Worm (Caenorhabditis elegans) whole organism, L4 larva: ENCODE data around the gene R160.13.

Source experiments
- ZK546.5 ChIP-seq, 2 experiments: sonication (generic microtip); optimal IDR thresholded peaks; 2 replicates each; lab custom pipeline; 2017; ENCODE audit warnings: missing biosample characterization in 2 of 2, missing genetic modification characterization in 2 of 2
- ces-1 ChIP-seq: fragments of 150-350 bp; sonication (generic microtip); optimal IDR thresholded peaks from 4 replicates; lab custom pipeline; 2014; ENCODE audit warnings: missing biosample characterization, missing genetic modification reagents, missing genetic modification characterization
- ctbp-1 ChIP-seq: fragments of 200-800 bp; sonication (Bioruptor generic); IDR thresholded peaks from 2 replicates; pipeline ENCODE4 v1.3.6; 2022; ENCODE audit warnings: missing genetic modification reagents, missing genetic modification characterization, missing compliant biosample characterization
- dpl-1 ChIP-seq: fragments of 150-350 bp; optimal IDR thresholded peaks from 2 replicates; lab custom pipeline; 2014; ENCODE audit warnings: missing biosample characterization, missing genetic modification reagents, missing genetic modification characterization
- fos-1 ChIP-seq: fragments of 150-350 bp; optimal IDR thresholded peaks from 2 replicates; lab custom pipeline; 2014; ENCODE audit warnings: missing biosample characterization, missing genetic modification characterization
- lin-29 ChIP-seq: fragments of 200-800 bp; sonication (Bioruptor generic); IDR thresholded peaks from 2 replicates; pipeline ENCODE4 v1.3.6; 2022; ENCODE audit warnings: missing genetic modification reagents, missing genetic modification characterization, missing compliant biosample characterization
- mdl-1 ChIP-seq, 2 experiments: fragments of 150-350 bp in 1 of 2; sonication (generic microtip) in 1 of 2; optimal IDR thresholded peaks; 2 replicates each; lab custom pipeline; 2014 to 2017; ENCODE audit warnings: missing biosample characterization in 2 of 2, missing genetic modification characterization in 2 of 2
- pqm-1 ChIP-seq: sonication (generic microtip); optimal IDR thresholded peaks from 2 replicates; lab custom pipeline; 2017; ENCODE audit warnings: missing biosample characterization, missing genetic modification characterization
- unc-130 ChIP-seq: sonication (generic microtip); optimal IDR thresholded peaks from 2 replicates; lab custom pipeline; 2016; ENCODE audit warnings: missing genetic modification reagents, missing genetic modification characterization, missing compliant biosample characterization
- unc-39 ChIP-seq: sonication (generic microtip); optimal IDR thresholded peaks from 2 replicates; lab custom pipeline; 2017; ENCODE audit warnings: missing biosample characterization, missing genetic modification characterization
- unc-62 ChIP-seq, 3 experiments: fragments of 150-350 bp in 1 of 3; sonication (generic microtip); optimal IDR thresholded peaks in 2 of 3; peaks in 1 of 3; 1 replicate in 1 of 3; 2 replicates in 2 of 3; lab custom pipeline; 2014 to 2017; ENCODE audit warnings: missing biosample characterization in 3 of 3, missing genetic modification characterization in 3 of 3, missing genetic modification reagents in 3 of 3, missing genotype in 1 of 3

- TF ChIP-seq unc-39 (tag; lab: Kevin White, UChicago) (no peak), ctbp-1 (GFP tag; lab: Robert Waterston, UW) (no peak), lin-29 (GFP tag; lab: Robert Waterston, UW) (no peak), fos-1 (tag; lab: Kevin White, UChicago) (no peak), unc-62 (GFP tag; optimal IDR thresholded peaks at IDR 0.05 in 1 of 2; lab: Kevin White, UChicago) (no peak), unc-62 (tag; optimal IDR thresholded peaks at IDR 0.05; lab: Kevin White, UChicago) (no peak), pqm-1 (tag; lab: Kevin White, UChicago) (no peak), unc-130 (GFP tag; lab: Kevin White, UChicago) (no peak), ZK546.5 (tag; optimal IDR thresholded peaks at IDR 0.05; lab: Kevin White, UChicago) (no peak), dpl-1 (GFP tag; lab: Kevin White, UChicago) (no peak), mdl-1 (tag; optimal IDR thresholded peaks at IDR 0.05; lab: Kevin White, UChicago) (no peak), ces-1 (GFP tag; lab: Kevin White, UChicago) (no peak)
Observed at ce11 chrX:4377689-4378088, 6.4 kb upstream of the R160.13 start, which contains the start of gene R160.12.
